Worm (Caenorhabditis elegans): ENCODE results near the gene igeg-2.

- no peak for TF ChIP-seq ref-1 (GFP tag; conservative IDR thresholded peaks at IDR 0.05)
- TF ChIP-seq klf-2 (GFP tag; conservative IDR thresholded peaks at IDR 0.05): no peak
- TF ChIP-seq ztf-29 (GFP tag; IDR thresholded peaks at IDR 0.05): no peak
- TF ChIP-seq ztf-23 (GFP tag; IDR thresholded peaks at IDR 0.05): no peak
- no peak for TF ChIP-seq flt-1 (GFP tag; IDR thresholded peaks at IDR 0.05)
- TF ChIP-seq T22C8.4 (GFP tag; IDR thresholded peaks at IDR 0.05): no peak
- no peak for TF ChIP-seq med-1 (GFP tag; optimal IDR thresholded peaks at IDR 0.05; ENCODE audit: insufficient read depth)
- no peak for TF ChIP-seq cog-1 (tag; optimal IDR thresholded peaks at IDR 0.05)
Observed at ce11 chrX:11482134-11482533, 35.7 kb upstream of the igeg-2 start.

Data from whole organism, midembryonic.